Worm (Caenorhabditis elegans): ENCODE measurements around the gene daf-18.
"Not testable (repeated sequence)": the region's sequence is repeated elsewhere in the genome, so short reads cannot be mapped to it uniquely, and the experiment has no call there.

The daf-18 gene

ce11 chrIV:385150-385937, 39.6 kb downstream of the daf-18 start, which contains the start of gene rps-24 (continued):
- TF ChIP-seq somi-1 (GFP tag; optimal IDR thresholded peaks at IDR 0.05) (peak; percentile 34), ZK185.1 (tag; optimal IDR thresholded peaks at IDR 0.05; ENCODE audit: poor library complexity, severe bottlenecking) (peak; percentile 82), madf-6 (GFP tag; IDR thresholded peaks at IDR 0.05) (peak; percentile 87), ekl-4 (GFP tag; IDR thresholded peaks at IDR 0.05) (peak; percentile 96), K12H6.12 (tag; optimal IDR thresholded peaks at IDR 0.05) (peak; percentile 83), F23B12.7 (tag; optimal IDR thresholded peaks at IDR 0.05; ENCODE audit: insufficient read depth) (peak; percentile 73), D2030.7 (GFP tag; IDR thresholded peaks at IDR 0.05) (peak; percentile 100), ceh-91 (GFP tag; IDR thresholded peaks at IDR 0.05) (peak; percentile 97), ceh-100 (GFP tag; IDR thresholded peaks at IDR 0.05) (peak; percentile 100), egl-18 (GFP tag; IDR thresholded peaks at IDR 0.05) (0 out of 2 replicates have a peak, but pooled peaks have one; percentile 37), B0035.1 (tag; optimal IDR thresholded peaks at IDR 0.05) (peak; percentile 41), lsl-1 (GFP tag; optimal IDR thresholded peaks at IDR 0.05) (peak; percentile 78), lin-35 (GFP tag; optimal IDR thresholded peaks at IDR 0.05) (peak in 1 of 3 experiments; percentile 82), tbp1 (GFP tag; optimal IDR thresholded peaks at IDR 0.05) (peak; percentile 71), bed-2 (GFP tag; IDR thresholded peaks at IDR 0.05) (peak; percentile 97), ceh-58 (GFP tag; IDR thresholded peaks at IDR 0.05) (peak; percentile 91; the same call in 1 of the 2 replicates), aptf-3 (GFP tag; IDR thresholded peaks at IDR 0.05) (peak; percentile 68; the same call in 1 of the 2 replicates), hsf-1 (GFP tag; IDR thresholded peaks at IDR 0.05) (peak; percentile 82), Y56A3A.18 (GFP tag; IDR thresholded peaks at IDR 0.05) (peak; percentile 87), madf-8 (GFP tag; conservative IDR thresholded peaks at IDR 0.05) (peak; percentile 79), athp-1 (tag; optimal IDR thresholded peaks at IDR 0.05) (peak; percentile 95), Y79H2A.3 (GFP tag; conservative IDR thresholded peaks at IDR 0.05) (peak; percentile 91), F22D6.2 (tag; optimal IDR thresholded peaks at IDR 0.05) (peak; percentile 47), snpc-1.3 (tag; optimal IDR thresholded peaks at IDR 0.05; ENCODE audit: insufficient read depth) (peak; percentile 26), nhr-80 (tag; optimal IDR thresholded peaks at IDR 0.05) (peak; percentile 83), zim-3 (tag; optimal IDR thresholded peaks at IDR 0.05) (peak; percentile 75), ceh-40 (GFP tag; IDR thresholded peaks at IDR 0.05) (peak; percentile 53; the same call in 1 of the 2 replicates), snpc-4 (tag; optimal IDR thresholded peaks at IDR 0.05) (peak; percentile 55 to 83 (median 78)), atf-7 (tag; optimal IDR thresholded peaks at IDR 0.05) (peak; percentile 27), Y53G8AR.9 (GFP tag; conservative IDR thresholded peaks at IDR 0.05) (peak; percentile 90), madf-10 (tag; optimal IDR thresholded peaks at IDR 0.05) (peak; percentile 91), gei-17 (GFP tag; optimal IDR thresholded peaks at IDR 0.05) (peak; percentile 35), K11D2.4 (GFP tag; IDR thresholded peaks at IDR 0.05) (peak; percentile 96), attf-3 (GFP tag; conservative IDR thresholded peaks at IDR 0.05) (peak; percentile 86), cebp-2 (GFP tag; IDR thresholded peaks at IDR 0.05) (peak; percentile 59; the same call in 1 of the 2 replicates), aptf-2 (GFP tag; conservative IDR thresholded peaks at IDR 0.05) (peak; percentile 95), B0019.2 (GFP tag; conservative IDR thresholded peaks at IDR 0.05) (peak; percentile 99), egl-44 (GFP tag; IDR thresholded peaks at IDR 0.05) (peak; percentile 91), F49E8.2 (tag; optimal IDR thresholded peaks at IDR 0.05; ENCODE audit: insufficient read depth) (peak; percentile 84), xnd-1 (tag; optimal IDR thresholded peaks at IDR 0.05) (peak; percentile 6), snpc-3.4 (tag; optimal IDR thresholded peaks at IDR 0.05) (peak; percentile 49), rcor-1 (GFP tag; IDR thresholded peaks at IDR 0.05) (peak; percentile 97), F33H1.4 (GFP tag; IDR thresholded peaks at IDR 0.05) (peak; percentile 99), lin-26 (GFP tag; IDR thresholded peaks at IDR 0.05) (peak; percentile 96), nhr-90 (tag; optimal IDR thresholded peaks at IDR 0.05) (peak; percentile 54)
- TF ChIP-seq snpc-4 (GFP tag; optimal IDR thresholded peaks at IDR 0.05), result not testable (repeated sequence)
